Fruit fly (Drosophila melanogaster) whole organism, embryonic: ENCODE results near the gene Fibp.

Experiments
- Asciz ChIP-seq: fragments of 200-800 bp; sonication (Bioruptor generic); optimal IDR thresholded peaks from 2 replicates; lab custom pipeline; 2017; ENCODE audit warnings: missing biosample characterization, mild to moderate bottlenecking, missing genetic modification characterization, missing genetic modification reagents
- CG1024 ChIP-seq: fragments of 200-800 bp; sonication (Bioruptor generic); IDR thresholded peaks from 2 replicates; pipeline ENCODE4 v1.3.6; 2022; ENCODE audit warnings: missing biosample characterization, missing genetic modification characterization
- CG10267 ChIP-seq: fragments of 200-800 bp; sonication (Bioruptor generic); optimal IDR thresholded peaks from 2 replicates; lab custom pipeline; 2018; ENCODE audit warnings: missing biosample characterization, mild to moderate bottlenecking, missing genetic modification characterization, moderate library complexity
- CG10274 ChIP-seq: fragments of 200-800 bp; sonication (Bioruptor generic); optimal IDR thresholded peaks from 3 replicates; lab custom pipeline; 2017; ENCODE audit warnings: missing biosample characterization, mild to moderate bottlenecking, missing genetic modification characterization
- CG10366 ChIP-seq: fragments of 200-800 bp; sonication (Bioruptor generic); IDR thresholded peaks from 2 replicates; pipeline ENCODE4 v1.3.6; 2022; ENCODE audit warnings: missing biosample characterization, missing genetic modification characterization
- CG11695 ChIP-seq: fragments of 200-800 bp; sonication (Bioruptor generic); IDR thresholded peaks from 3 replicates; pipeline ENCODE4 v1.3.6; 2022; ENCODE audit warnings: missing biosample characterization, missing genetic modification characterization
- CG11696 ChIP-seq: fragments of 200-800 bp; sonication (Bioruptor generic); IDR thresholded peaks from 2 replicates; pipeline ENCODE4 v1.3.6; 2022; ENCODE audit warnings: missing biosample characterization, missing genetic modification characterization
- CG11723 ChIP-seq: fragments of 200-800 bp; sonication (Bioruptor generic); optimal IDR thresholded peaks from 2 replicates; lab custom pipeline; 2017; ENCODE audit warnings: missing biosample characterization, mild to moderate bottlenecking, missing genetic modification characterization
- CG12744 ChIP-seq: fragments of 200-800 bp; sonication (Bioruptor generic); optimal IDR thresholded peaks from 2 replicates; lab custom pipeline; 2016; ENCODE audit warnings: missing biosample characterization, missing genetic modification characterization
- CG13775 ChIP-seq: fragments of 200-800 bp; sonication (Bioruptor generic); optimal IDR thresholded peaks from 3 replicates; lab custom pipeline; 2017; ENCODE audit warnings: missing biosample characterization, mild to moderate bottlenecking, missing genetic modification characterization
- CG15269 ChIP-seq: fragments of 200-800 bp; sonication (Bioruptor generic); optimal IDR thresholded peaks from 2 replicates; lab custom pipeline; 2018; ENCODE audit warnings: missing biosample characterization, mild to moderate bottlenecking, missing genetic modification characterization, moderate library complexity
- CG1603 ChIP-seq: fragments of 200-800 bp; sonication (Bioruptor generic); optimal IDR thresholded peaks from 2 replicates; lab custom pipeline; 2019; ENCODE audit warnings: missing biosample characterization, mild to moderate bottlenecking, missing genetic modification characterization, moderate library complexity
- CG16813 ChIP-seq: fragments of 200-800 bp; sonication (Bioruptor generic); IDR thresholded peaks from 3 replicates; pipeline ENCODE4 v1.3.6; 2022; ENCODE audit warnings: missing biosample characterization, missing genetic modification characterization; ENCODE audit not compliant: partially characterized antibody
- CG16863 ChIP-seq: fragments of 200-800 bp; sonication (Bioruptor generic); optimal IDR thresholded peaks from 3 replicates; lab custom pipeline; 2016; ENCODE audit warnings: missing biosample characterization, missing genetic modification characterization
- CG17186 ChIP-seq: fragments of 200-800 bp; sonication (Bioruptor generic); optimal IDR thresholded peaks from 3 replicates; lab custom pipeline; 2017; ENCODE audit warnings: missing biosample characterization, missing genetic modification reagents, missing genetic modification characterization
- CG2202 ChIP-seq: fragments of 200-800 bp; sonication (Bioruptor generic); optimal IDR thresholded peaks from 2 replicates; lab custom pipeline; 2018; ENCODE audit warnings: missing biosample characterization, mild to moderate bottlenecking, missing genetic modification characterization
- CG2875 ChIP-seq: fragments of 200-800 bp; sonication (Bioruptor generic); optimal IDR thresholded peaks from 2 replicates; lab custom pipeline; 2017; ENCODE audit warnings: missing biosample characterization, mild to moderate bottlenecking, missing genetic modification characterization, missing genetic modification reagents
- CG31224 ChIP-seq: fragments of 200-800 bp; sonication (Bioruptor generic); IDR thresholded peaks from 2 replicates; pipeline ENCODE4 v1.3.6; 2022; ENCODE audit warnings: missing biosample characterization, missing genetic modification characterization
- CG31388 ChIP-seq: fragments of 200-800 bp; sonication (Bioruptor generic); optimal IDR thresholded peaks from 2 replicates; lab custom pipeline; 2016; ENCODE audit warnings: missing biosample characterization, missing genetic modification characterization
- CG4730 ChIP-seq: fragments of 200-800 bp; sonication (Bioruptor generic); IDR thresholded peaks from 2 replicates; pipeline ENCODE4 v1.3.6; 2022; ENCODE audit warnings: missing biosample characterization, missing genetic modification characterization
- CG4854 ChIP-seq: fragments of 200-800 bp; sonication (Bioruptor generic); optimal IDR thresholded peaks from 2 replicates; lab custom pipeline; 2016; ENCODE audit warnings: missing biosample characterization, missing genetic modification characterization, inconsistent platforms
- CG7372 ChIP-seq: fragments of 200-800 bp; sonication (Bioruptor generic); IDR thresholded peaks from 2 replicates; pipeline ENCODE4 v1.3.6; 2022; ENCODE audit warnings: missing biosample characterization, missing genetic modification characterization
- CG7963 ChIP-seq: fragments of 200-800 bp; sonication (Bioruptor generic); IDR thresholded peaks from 3 replicates; pipeline ENCODE4 v1.3.6; 2022; ENCODE audit warnings: missing biosample characterization, missing genetic modification characterization; ENCODE audit not compliant: partially characterized antibody
- CG8765 ChIP-seq: fragments of 200-800 bp; sonication (Bioruptor generic); IDR thresholded peaks from 2 replicates; pipeline ENCODE4 v1.3.6; 2022; ENCODE audit warnings: missing biosample characterization, missing genetic modification characterization
- CG9609 ChIP-seq: fragments of 200-800 bp; sonication (Bioruptor generic); optimal IDR thresholded peaks from 3 replicates; lab custom pipeline; 2016; ENCODE audit warnings: missing biosample characterization, missing genetic modification characterization
- CG9797 ChIP-seq: fragments of 200-800 bp; sonication (Bioruptor generic); optimal IDR thresholded peaks from 3 replicates; lab custom pipeline; 2018; ENCODE audit warnings: missing biosample characterization, mild to moderate bottlenecking, missing genetic modification characterization
- Doc3 ChIP-seq: fragments of 200-800 bp; sonication (Bioruptor generic); IDR thresholded peaks from 3 replicates; pipeline ENCODE4 v1.3.6; 2022; ENCODE audit warnings: missing biosample characterization, missing genetic modification characterization; ENCODE audit not compliant: partially characterized antibody
- Fer1 ChIP-seq: fragments of 200-800 bp; sonication (Bioruptor generic); optimal IDR thresholded peaks from 2 replicates; lab custom pipeline; 2017; ENCODE audit warnings: missing biosample characterization, mild to moderate bottlenecking, missing genetic modification characterization
- HLH54F ChIP-seq: fragments of 200-800 bp; sonication (Bioruptor generic); optimal IDR thresholded peaks from 3 replicates; lab custom pipeline; 2016; ENCODE audit warnings: missing biosample characterization, missing genetic modification characterization
- Hand ChIP-seq: fragments of 200-800 bp; sonication (Bioruptor generic); optimal IDR thresholded peaks from 2 replicates; lab custom pipeline; 2017; ENCODE audit warnings: mild to moderate bottlenecking, missing biosample characterization, missing genetic modification reagents, missing genetic modification characterization
- Hmr ChIP-seq: fragments of 200-800 bp; sonication (Bioruptor generic); optimal IDR thresholded peaks from 3 replicates; lab custom pipeline; 2017; ENCODE audit warnings: mild to moderate bottlenecking, missing biosample characterization, missing genetic modification reagents, missing genetic modification characterization
- Kr ChIP-seq: fragments of 200-800 bp; sonication (Bioruptor generic); optimal IDR thresholded peaks from 2 replicates; lab custom pipeline; 2017; ENCODE audit warnings: missing biosample characterization, mild to moderate bottlenecking, missing genetic modification characterization
- MBD-R2 ChIP-seq: fragments of 200-800 bp; sonication (Bioruptor generic); IDR thresholded peaks from 2 replicates; pipeline ENCODE4 v1.3.6; 2022; ENCODE audit warnings: missing biosample characterization, missing genetic modification characterization
- Mad ChIP-seq: fragments of 200-800 bp; sonication (Bioruptor generic); optimal IDR thresholded peaks from 2 replicates; lab custom pipeline; 2016; ENCODE audit warnings: missing biosample characterization, missing genetic modification characterization
- Ptx1 ChIP-seq: fragments of 200-800 bp; sonication (Bioruptor generic); IDR thresholded peaks from 2 replicates; pipeline ENCODE4 v1.3.6; 2022; ENCODE audit warnings: missing biosample characterization, missing genetic modification characterization
- Sry-β ChIP-seq: fragments of 200-800 bp; sonication (Bioruptor generic); optimal IDR thresholded peaks from 2 replicates; lab custom pipeline; 2018; ENCODE audit warnings: missing biosample characterization, mild to moderate bottlenecking, missing genetic modification characterization, moderate library complexity
- ap ChIP-seq: fragments of 200-800 bp; sonication (Bioruptor generic); IDR thresholded peaks from 2 replicates; pipeline ENCODE4 v1.3.6; 2022; ENCODE audit warnings: missing biosample characterization, missing genetic modification characterization
- bab2 ChIP-seq: fragments of 200-800 bp; sonication (Bioruptor generic); optimal IDR thresholded peaks from 2 replicates; lab custom pipeline; 2016; ENCODE audit warnings: missing biosample characterization, missing genetic modification characterization
- dmrt99B ChIP-seq: fragments of 200-800 bp; sonication (Bioruptor generic); optimal IDR thresholded peaks from 2 replicates; lab custom pipeline; 2018; ENCODE audit warnings: missing biosample characterization, mild to moderate bottlenecking, missing genetic modification characterization, moderate library complexity
- dysf ChIP-seq: fragments of 200-800 bp; sonication (Bioruptor generic); IDR thresholded peaks from 3 replicates; pipeline ENCODE4 v1.3.6; 2022; ENCODE audit warnings: missing biosample characterization, missing genetic modification characterization
- gfzf ChIP-seq: fragments of 200-800 bp; sonication (Bioruptor generic); optimal IDR thresholded peaks from 2 replicates; lab custom pipeline; 2016; ENCODE audit warnings: missing biosample characterization, mild to moderate bottlenecking, missing genetic modification characterization, moderate library complexity
- insv ChIP-seq, 2 experiments: fragments of 200-800 bp; sonication (Bioruptor generic); optimal IDR thresholded peaks; 3 replicates each; lab custom pipeline; 2016 to 2018; ENCODE audit warnings: missing biosample characterization in 2 of 2, missing genetic modification characterization in 2 of 2
- nmo ChIP-seq: fragments of 200-800 bp; sonication (Bioruptor generic); optimal IDR thresholded peaks from 2 replicates; lab custom pipeline; 2018; ENCODE audit warnings: missing biosample characterization, mild to moderate bottlenecking, missing genetic modification characterization, moderate library complexity
- pzg ChIP-seq: fragments of 200-800 bp; sonication (Bioruptor generic); optimal IDR thresholded peaks from 3 replicates; lab custom pipeline; 2018; ENCODE audit warnings: missing biosample characterization, mild to moderate bottlenecking, missing genetic modification characterization, moderate library complexity
- seq ChIP-seq: fragments of 200-800 bp; sonication (Bioruptor generic); IDR thresholded peaks from 2 replicates; pipeline ENCODE4 v1.3.6; 2022; ENCODE audit warnings: missing biosample characterization, missing genetic modification characterization
- slou ChIP-seq: fragments of 200-800 bp; sonication (Bioruptor generic); optimal IDR thresholded peaks from 3 replicates; lab custom pipeline; 2016; ENCODE audit warnings: missing biosample characterization, missing genetic modification characterization
- sug ChIP-seq: fragments of 200-800 bp; optimal IDR thresholded peaks from 2 replicates; lab custom pipeline; 2019; ENCODE audit warnings: missing biosample characterization, mild to moderate bottlenecking, missing genetic modification characterization, moderate library complexity
- usp ChIP-seq: fragments of >200 bp; optimal IDR thresholded peaks from 2 replicates; lab custom pipeline; 2017; ENCODE audit warnings: missing biosample characterization, missing genetic modification characterization
- wdn ChIP-seq: fragments of 200-800 bp; sonication (Bioruptor generic); IDR thresholded peaks from 2 replicates; pipeline ENCODE4 v1.3.6; 2022; ENCODE audit warnings: missing biosample characterization, missing genetic modification characterization

Gene Fibp

DNA sequence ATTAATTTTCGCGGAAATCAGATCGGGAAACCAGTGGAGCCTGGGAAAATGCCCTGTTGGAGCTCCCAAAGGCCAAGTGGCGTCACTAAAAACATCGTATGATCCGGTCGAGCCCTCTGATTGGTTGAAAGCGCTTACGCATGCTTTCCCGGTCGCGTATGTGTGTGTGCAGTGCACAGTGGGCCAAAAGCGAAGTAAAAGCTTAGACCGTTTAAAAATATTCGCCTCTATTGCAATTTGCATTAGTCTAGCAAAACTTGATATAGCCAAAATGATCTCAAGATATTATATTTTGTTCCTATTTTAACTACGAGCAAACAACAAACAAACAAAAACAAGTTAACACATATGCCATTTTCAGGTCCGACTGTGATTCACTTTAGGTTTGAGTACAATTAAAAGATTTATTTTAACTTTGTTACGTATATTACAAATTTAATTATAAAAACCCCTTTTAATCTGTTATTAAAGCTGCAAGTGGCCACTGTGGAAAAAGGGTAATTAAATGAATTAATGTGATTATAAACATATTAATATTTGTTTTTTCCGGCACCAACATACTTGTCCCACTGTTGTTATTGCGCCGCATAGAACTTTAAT is 23.5 kb downstream of the Fibp start (continued):
- peak; percentile 81; the same call in 2 of the 3 replicates for TF ChIP-seq dysf (GFP tag; lab: Robert Waterston, UW)
- peak; percentile 33 for TF ChIP-seq CG17186 (GFP tag; lab: Kevin White, UChicago)
- peak; percentile 53 for TF ChIP-seq CG2202 (tag; lab: Kevin White, UChicago)
- TF ChIP-seq CG11695 (GFP tag; lab: Robert Waterston, UW): peak; percentile 71
- TF ChIP-seq seq (GFP tag; lab: Robert Waterston, UW): peak; percentile 76
- peak; percentile 73 for TF ChIP-seq CG10274 (GFP tag; lab: Kevin White, UChicago)
- peak; percentile 58 for TF ChIP-seq CG7372
- peak; percentile 87 for TF ChIP-seq CG13775
- TF ChIP-seq dmrt99B (tag; lab: Kevin White, UChicago): peak; percentile 91
- TF ChIP-seq CG11696 (GFP tag; lab: Robert Waterston, UW): peak; percentile 24; the same call in 1 of the 2 replicates
- peak; percentile 54 for TF ChIP-seq CG12744
- TF ChIP-seq CG31388 (GFP tag; lab: Kevin White, UChicago): no peak
- TF ChIP-seq CG31224 (GFP tag; lab: Robert Waterston, UW): peak; percentile 58; the same call in 1 of the 2 replicates
- TF ChIP-seq slou (GFP tag; lab: Kevin White, UChicago): peak; percentile 72
- TF ChIP-seq CG10267 (tag; lab: Kevin White, UChicago): peak; percentile 77
- peak; percentile 69 for TF ChIP-seq CG1603 (tag; lab: Kevin White, UChicago)
- TF ChIP-seq ap (GFP tag; lab: Robert Waterston, UW): 0 out of 2 replicates have a peak, but pooled peaks have one; percentile 28
- TF ChIP-seq CG11723 (GFP tag; lab: Kevin White, UChicago): peak; percentile 91
- TF ChIP-seq Ptx1: peak; percentile 76
- TF ChIP-seq Hand (GFP tag; lab: Kevin White, UChicago): peak; percentile 91
- TF ChIP-seq wdn (GFP tag; lab: Robert Waterston, UW): no peak
- no peak for TF ChIP-seq CG1024 (GFP tag; lab: Robert Waterston, UW)
- TF ChIP-seq Fer1 (GFP tag; lab: Kevin White, UChicago): peak; percentile 92
- 0 out of 2 replicates have a peak, but pooled peaks have one; percentile 38 for TF ChIP-seq CG4730
- no peak for TF ChIP-seq Kr (GFP tag; lab: Kevin White, UChicago)
- no peak for TF ChIP-seq pzg
- no peak for TF ChIP-seq CG16813 (GFP tag; lab: Robert Waterston, UW)
- TF ChIP-seq CG16863 (GFP tag; lab: Kevin White, UChicago): peak; percentile 79
- peak; percentile 89 for TF ChIP-seq sug
- peak; percentile 70 for TF ChIP-seq bab2 (GFP tag; lab: Kevin White, UChicago)
- peak; percentile 30 for TF ChIP-seq Sry-β (GFP tag; lab: Kevin White, UChicago)
- peak; percentile 45 for TF ChIP-seq MBD-R2
- peak in 1 of 2 experiments; percentile 63 for TF ChIP-seq insv (GFP tag; optimal IDR thresholded peaks at IDR 0.05; lab: Kevin White, UChicago)
- no peak for TF ChIP-seq usp
- peak; percentile 78 for TF ChIP-seq Mad (GFP tag; lab: Kevin White, UChicago)
- no peak for TF ChIP-seq gfzf (GFP tag; lab: Kevin White, UChicago)
- peak; percentile 37 for TF ChIP-seq CG10366
- TF ChIP-seq Hmr (GFP tag; lab: Kevin White, UChicago): peak; percentile 90
- no peak for TF ChIP-seq Doc3 (GFP tag; lab: Robert Waterston, UW)
- TF ChIP-seq CG9797 (GFP tag; lab: Kevin White, UChicago): no peak
- TF ChIP-seq CG8765 (GFP tag; lab: Robert Waterston, UW): no peak
- peak; percentile 81 for TF ChIP-seq CG4854 (GFP tag; lab: Kevin White, UChicago)
- TF ChIP-seq nmo: peak; percentile 92
- TF ChIP-seq HLH54F: peak; percentile 74
- peak; percentile 91 for TF ChIP-seq CG15269
- TF ChIP-seq CG2875: peak; percentile 77
- TF ChIP-seq CG7963: peak; percentile 35; the same call in 1 of the 3 replicates
- TF ChIP-seq CG9609: peak; percentile 69
- TF ChIP-seq Asciz: peak; percentile 85
